Fruit fly (Drosophila melanogaster): ENCODE measurements around the gene Glg1.

DNA sequence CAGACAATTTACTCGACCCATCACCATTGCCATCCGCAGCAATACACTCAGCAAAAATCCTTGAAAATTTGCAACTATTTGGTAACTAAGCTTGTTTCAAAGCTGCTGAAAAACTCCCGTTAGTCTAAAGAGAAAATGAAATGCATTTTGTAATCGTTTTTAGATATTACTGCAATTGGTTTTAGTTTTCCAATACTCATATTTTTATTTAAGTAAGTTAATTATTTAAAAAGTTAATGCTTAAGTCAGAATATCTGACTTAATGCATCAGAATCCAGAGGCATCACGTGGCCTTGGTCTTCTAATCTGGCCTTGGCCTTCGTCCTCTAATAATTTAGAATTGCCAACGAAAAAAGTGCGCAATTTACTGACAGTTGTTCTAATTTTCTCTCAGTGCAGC lies 44.5 kb downstream of the Glg1 start:
- TF ChIP-seq CG8159 (tag; optimal IDR thresholded peaks at IDR 0.05) (no peak), CG17806 (tag; optimal IDR thresholded peaks at IDR 0.05) (no peak), CG4496 (GFP tag; IDR thresholded peaks at IDR 0.05) (no peak), rn (GFP tag; IDR thresholded peaks at IDR 0.05) (no peak), EcR (GFP tag; optimal IDR thresholded peaks at IDR 0.05) (no peak), CG8301 (tag; optimal IDR thresholded peaks at IDR 0.05) (no peak), Pif1A (GFP tag; optimal IDR thresholded peaks at IDR 0.05) (no peak), Pif1B (GFP tag; optimal IDR thresholded peaks at IDR 0.05) (no peak), Snoo (tag; optimal IDR thresholded peaks at IDR 0.05) (no peak), gl (tag; optimal IDR thresholded peaks at IDR 0.05) (no peak)

All from whole organism, pupa.